Worm (Caenorhabditis elegans): Measurements from ENCODE around the gene F26F4.5.
"Not testable (repeated sequence)": the region's sequence is repeated elsewhere in the genome, so short reads cannot be mapped to it uniquely, and the experiment has no call there.

F26F4.5 gene

DNA sequence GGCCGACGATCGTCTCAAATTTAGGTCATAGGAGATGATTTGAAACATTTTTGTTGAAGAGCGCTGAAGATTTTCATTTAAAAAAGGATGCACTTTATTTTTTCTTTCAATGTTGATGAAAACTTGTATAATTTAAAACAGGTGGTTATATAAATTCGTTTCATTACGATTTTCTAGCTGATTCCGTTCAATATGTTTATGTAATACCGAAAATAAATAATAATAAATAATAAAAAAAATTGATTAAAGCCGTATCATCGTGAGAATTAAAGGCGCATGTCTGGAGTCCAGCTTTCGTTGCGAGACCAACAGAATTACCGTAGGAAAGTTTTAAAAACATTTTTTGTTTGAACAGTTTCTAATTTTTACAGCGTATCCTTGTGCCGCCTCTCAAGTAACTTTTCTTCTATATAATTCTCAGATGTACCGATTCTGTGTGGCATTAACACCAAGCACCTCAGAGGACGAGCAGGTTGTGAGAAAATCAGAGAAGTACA, 41.2 kb upstream of the F26F4.5 start, which contains the start of the genes C26E6.12 and eri-9:
C26E6.12 (minus strand) TSS at position 51 of the 497 bp plus-strand sequence.
eri-9 (plus strand) TSS at position 248 of the 497 bp plus-strand sequence.
- TF ChIP-seq unc-62 (GFP tag; optimal IDR thresholded peaks at IDR 0.05) (no peak), unc-120 (tag; optimal IDR thresholded peaks at IDR 0.05; ENCODE audit: poor library complexity, severe bottlenecking) (no peak), tbx-8 (GFP tag; optimal IDR thresholded peaks at IDR 0.05) (no peak), ceh-39 (tag; optimal IDR thresholded peaks at IDR 0.05) (no peak), flh-1 (GFP tag; optimal IDR thresholded peaks at IDR 0.05) (no peak), nhr-76 (tag; optimal IDR thresholded peaks at IDR 0.05) (no peak), mep-1 (tag; optimal IDR thresholded peaks at IDR 0.05) (no peak), bed-3 (GFP tag; optimal IDR thresholded peaks at IDR 0.05) (no peak), elt-1 (tag; optimal IDR thresholded peaks at IDR 0.05; ENCODE audit: borderline replicate concordance, insufficient read depth) (no peak), nhr-12 (tag; optimal IDR thresholded peaks at IDR 0.05) (no peak), elt-3 (tag; optimal IDR thresholded peaks at IDR 0.05) (no peak), lin-13 (tag; optimal IDR thresholded peaks at IDR 0.05) (no peak), mab-5 (tag; optimal IDR thresholded peaks at IDR 0.05) (no peak), drap-1 (GFP tag; optimal IDR thresholded peaks at IDR 0.05) (no peak), ztf-11 (tag; optimal IDR thresholded peaks at IDR 0.05) (no peak), ces-1 (GFP tag; optimal IDR thresholded peaks at IDR 0.05) (no peak), snpc-4 (tag; optimal IDR thresholded peaks at IDR 0.05) (no peak), ceh-43 (GFP tag; optimal IDR thresholded peaks at IDR 0.05) (no peak), M03D4.4 (tag; optimal IDR thresholded peaks at IDR 0.05) (no peak)

DNA sequence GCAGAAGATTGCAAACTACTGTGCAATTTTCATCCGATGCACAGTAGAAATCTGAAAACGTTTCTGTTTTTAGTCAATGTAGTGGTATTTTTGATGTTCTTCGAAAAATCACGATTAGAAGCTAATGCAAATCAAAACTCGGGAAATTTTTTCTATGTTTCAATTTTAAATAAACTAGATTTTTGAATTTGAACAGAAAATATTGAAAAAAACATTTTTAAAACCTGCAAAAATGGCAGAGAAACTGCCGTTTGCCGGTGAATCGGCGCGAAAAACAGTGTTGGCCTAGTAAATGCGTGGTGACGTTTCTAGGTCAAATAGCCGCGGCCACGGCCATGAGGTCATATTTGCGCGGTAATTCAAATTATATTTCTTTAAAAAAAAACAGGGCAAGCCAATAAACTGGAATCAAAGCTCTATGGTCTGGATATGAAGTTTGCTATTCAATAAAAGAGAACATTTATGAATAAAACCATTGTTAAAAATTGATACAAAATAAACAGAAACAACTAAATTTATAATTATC, 39.2 kb upstream of the F26F4.5 start, which contains the start of gene set-2:
set-2 (minus strand) TSS at position 51 of the 526 bp plus-strand sequence.
- TF ChIP-seq ces-1 (GFP tag; optimal IDR thresholded peaks at IDR 0.05), result peak; percentile 21
- peak; percentile 66 for TF ChIP-seq sptf-1 (tag; optimal IDR thresholded peaks at IDR 0.05)
- TF ChIP-seq pha-4 (tag; optimal IDR thresholded peaks at IDR 0.05), result peak; percentile 9
- peak; percentile 15 for TF ChIP-seq lsy-2 (tag; optimal IDR thresholded peaks at IDR 0.05)
- no peak for TF ChIP-seq zip-8 (tag; optimal IDR thresholded peaks at IDR 0.05)

- TF ChIP-seq ham-2 (GFP tag; optimal IDR thresholded peaks at IDR 0.05) (no peak), unc-62 (GFP tag; optimal IDR thresholded peaks at IDR 0.05) (no peak), zip-8 (tag; optimal IDR thresholded peaks at IDR 0.05) (no peak), hlh-1 (tag; optimal IDR thresholded peaks at IDR 0.05) (no peak)
Measured at ce11 chrIII:4924134-4924533, 33.1 kb upstream of the F26F4.5 start.

ce11 chrIII:4922020-4922419, 31.0 kb upstream of the F26F4.5 start, which contains the start of gene mmab-1:
Gene mmab-1, minus strand, starts transcription at chrIII:4922114.
- TF ChIP-seq ham-2 (GFP tag; optimal IDR thresholded peaks at IDR 0.05); cnd-1 (tag; optimal IDR thresholded peaks at IDR 0.05); sptf-1 (tag; optimal IDR thresholded peaks at IDR 0.05): not testable (repeated sequence)

- no peak for TF ChIP-seq hlh-1 (tag; optimal IDR thresholded peaks at IDR 0.05)
Measured at ce11 chrIII:4920221-4920620, 29.2 kb upstream of the F26F4.5 start, which contains the start of gene ula-1. Gene ula-1, minus strand, starts transcription at chrIII:4920321.

- TF ChIP-seq nhr-12 (tag; optimal IDR thresholded peaks at IDR 0.05), result no peak
- no peak for TF ChIP-seq lsy-2 (tag; optimal IDR thresholded peaks at IDR 0.05)
- no peak for TF ChIP-seq ceh-83 (GFP tag; optimal IDR thresholded peaks at IDR 0.05)
- TF ChIP-seq unc-62 (GFP tag; optimal IDR thresholded peaks at IDR 0.05), result no peak
- TF ChIP-seq ceh-39 (tag; optimal IDR thresholded peaks at IDR 0.05), result no peak
- no peak for TF ChIP-seq lin-32 (GFP tag; optimal IDR thresholded peaks at IDR 0.05)
- no peak for TF ChIP-seq elt-1 (tag; optimal IDR thresholded peaks at IDR 0.05; ENCODE audit: borderline replicate concordance, insufficient read depth)
- TF ChIP-seq tbx-8 (GFP tag; optimal IDR thresholded peaks at IDR 0.05), result no peak
- no peak for TF ChIP-seq ces-1 (GFP tag; optimal IDR thresholded peaks at IDR 0.05)
- no peak for TF ChIP-seq sem-2 (GFP tag; optimal IDR thresholded peaks at IDR 0.05)
- no peak for TF ChIP-seq nhr-28 (tag; optimal IDR thresholded peaks at IDR 0.05)
- no peak for TF ChIP-seq unc-39 (tag; optimal IDR thresholded peaks at IDR 0.05)
- TF ChIP-seq zip-8 (tag; optimal IDR thresholded peaks at IDR 0.05), result no peak
Measured at ce11 chrIII:4918906-4919305, 27.9 kb upstream of the F26F4.5 start.

All from whole organism, mixed stage, embryonic.